Worm (Caenorhabditis elegans) whole organism, L1 larva: ENCODE measurements around the gene F10C1.23.

Experiments
- C04F5.9 ChIP-seq: sonication (generic microtip); optimal IDR thresholded peaks from 2 replicates; lab custom pipeline; 2016; ENCODE audit warnings: missing genetic modification characterization, missing compliant biosample characterization
- C16A3.4 ChIP-seq: fragments of 150-350 bp; optimal IDR thresholded peaks from 2 replicates; lab custom pipeline; 2014; ENCODE audit warnings: missing biosample characterization, missing genetic modification characterization
- C34B4.2 ChIP-seq: sonication (generic microtip); optimal IDR thresholded peaks from 2 replicates; lab custom pipeline; 2017; ENCODE audit warnings: mild to moderate bottlenecking, missing genetic modification characterization, missing compliant biosample characterization
- alr-1 ChIP-seq: fragments of 200-800 bp; sonication (Bioruptor generic); optimal IDR thresholded peaks from 2 replicates; lab custom pipeline; 2018; ENCODE audit warnings: borderline replicate concordance, mild to moderate bottlenecking, missing genetic modification characterization, missing compliant biosample characterization
- aly-2 ChIP-seq: fragments of 150-350 bp; optimal IDR thresholded peaks from 2 replicates; lab custom pipeline; 2014; ENCODE audit warnings: missing biosample characterization, missing genetic modification characterization
- ama-1 ChIP-seq: fragments of 150-350 bp; optimal IDR thresholded peaks from 2 replicates; lab custom pipeline; 2014
- blmp-1 ChIP-seq: fragments of 150-350 bp; optimal IDR thresholded peaks from 2 replicates; lab custom pipeline; 2014; ENCODE audit warnings: missing biosample characterization, missing genetic modification characterization
- ceh-90 ChIP-seq: sonication (generic microtip); optimal IDR thresholded peaks from 2 replicates; lab custom pipeline; 2016; ENCODE audit warnings: missing genetic modification characterization, missing compliant biosample characterization
- ces-1 ChIP-seq: fragments of 150-350 bp; optimal IDR thresholded peaks from 2 replicates; lab custom pipeline; 2014; ENCODE audit warnings: missing biosample characterization, missing genetic modification reagents, missing genetic modification characterization
- dpl-1 ChIP-seq, 3 experiments: fragments of 150-350 bp in 2 of 3; sonication (generic microtip) in 1 of 3; optimal IDR thresholded peaks; 2 replicates each; lab custom pipeline; 2014 to 2017; ENCODE audit warnings: missing biosample characterization in 3 of 3, missing genetic modification characterization in 3 of 3, missing genetic modification reagents in 3 of 3
- dsc-1 ChIP-seq: sonication (generic microtip); optimal IDR thresholded peaks from 2 replicates; lab custom pipeline; 2016; ENCODE audit warnings: mild to moderate bottlenecking, missing genetic modification characterization, missing compliant biosample characterization
- efl-1 ChIP-seq, 4 experiments: fragments of 150-350 bp; optimal IDR thresholded peaks in 3 of 4; peaks in 1 of 4; 1 replicate in 1 of 4; 2 replicates in 3 of 4; lab custom pipeline; 2014; ENCODE audit warnings: missing biosample characterization in 2 of 4, missing genetic modification characterization in 2 of 4, missing genetic modification reagents in 2 of 4
- efl-3 ChIP-seq: fragments of 200-800 bp; sonication (Bioruptor generic); optimal IDR thresholded peaks from 2 replicates; lab custom pipeline; 2018; ENCODE audit warnings: mild to moderate bottlenecking, missing genetic modification characterization, missing compliant biosample characterization
- egl-13 ChIP-seq: sonication (generic microtip); optimal IDR thresholded peaks from 2 replicates; lab custom pipeline; 2016; ENCODE audit warnings: missing genotype, missing genetic modification reagents, missing genetic modification characterization, missing compliant biosample characterization
- egl-27 ChIP-seq, 2 experiments: fragments of 150-350 bp in 1 of 2; sonication (generic microtip); optimal IDR thresholded peaks; 3 replicates each; lab custom pipeline; 2017 to 2018; ENCODE audit warnings: missing biosample characterization in 2 of 2, missing genetic modification characterization in 2 of 2, missing genetic modification reagents in 2 of 2
- elt-2 ChIP-seq: sonication (generic microtip); optimal IDR thresholded peaks from 2 replicates; lab custom pipeline; 2016; ENCODE audit warnings: missing genetic modification characterization, mild to moderate bottlenecking, inconsistent platforms, missing compliant biosample characterization, missing genetic modification reagents
- fkh-8 ChIP-seq: sonication (generic microtip); optimal IDR thresholded peaks from 2 replicates; lab custom pipeline; 2016; ENCODE audit warnings: mild to moderate bottlenecking, missing genetic modification characterization, missing compliant biosample characterization
- fos-1 ChIP-seq: fragments of 150-350 bp; optimal IDR thresholded peaks from 2 replicates; lab custom pipeline; 2014; ENCODE audit warnings: missing biosample characterization, missing genetic modification characterization
- hpl-2 ChIP-seq: fragments of 150-350 bp; optimal IDR thresholded peaks from 2 replicates; lab custom pipeline; 2014; ENCODE audit warnings: missing biosample characterization, missing genetic modification reagents, missing genetic modification characterization
- lin-15B ChIP-seq: fragments of 150-350 bp; sonication (generic microtip); optimal IDR thresholded peaks from 3 replicates; lab custom pipeline; 2014; ENCODE audit warnings: missing biosample characterization, missing genetic modification characterization
- lin-35 ChIP-seq, 2 experiments: fragments of 150-350 bp; optimal IDR thresholded peaks; 2 replicates each; lab custom pipeline; 2014; ENCODE audit warnings: missing biosample characterization in 2 of 2, missing genetic modification characterization in 2 of 2, missing genetic modification reagents in 2 of 2
- lin-39 ChIP-seq: fragments of 150-350 bp; optimal IDR thresholded peaks from 2 replicates; lab custom pipeline; 2014; ENCODE audit warnings: missing biosample characterization, missing genetic modification reagents, missing genetic modification characterization
- mep-1 ChIP-seq: fragments of 150-350 bp; optimal IDR thresholded peaks from 2 replicates; lab custom pipeline; 2014; ENCODE audit warnings: missing biosample characterization, missing genetic modification characterization
- nhr-12 ChIP-seq: sonication (generic microtip); optimal IDR thresholded peaks from 2 replicates; lab custom pipeline; 2017; ENCODE audit warnings: missing biosample characterization, missing genetic modification characterization
- nhr-19 ChIP-seq: fragments of 200-800 bp; sonication (Bioruptor generic); conservative IDR thresholded peaks from 2 replicates; pipeline ENCODE4 v1.3.6; 2022; ENCODE audit warnings: missing genetic modification characterization, missing compliant biosample characterization
- nhr-20 ChIP-seq: sonication (generic microtip); optimal IDR thresholded peaks from 2 replicates; lab custom pipeline; 2016; ENCODE audit warnings: mild to moderate bottlenecking, missing genetic modification characterization, missing compliant biosample characterization
- nhr-28 ChIP-seq: fragments of 150-350 bp; optimal IDR thresholded peaks from 2 replicates; lab custom pipeline; 2014; ENCODE audit warnings: missing biosample characterization, missing genetic modification characterization
- nhr-47 ChIP-seq: sonication (generic microtip); optimal IDR thresholded peaks from 2 replicates; lab custom pipeline; 2016; ENCODE audit warnings: mild to moderate bottlenecking, missing genetic modification characterization, moderate library complexity, missing compliant biosample characterization
- nhr-84 ChIP-seq: sonication (generic microtip); optimal IDR thresholded peaks from 2 replicates; lab custom pipeline; 2017; ENCODE audit warnings: missing biosample characterization, missing genetic modification characterization
- nhr-85 ChIP-seq: sonication (generic microtip); peaks from one replicate; lab custom pipeline; 2016; ENCODE audit warnings: missing genetic modification characterization, inconsistent platforms, missing compliant biosample characterization
- pqm-1 ChIP-seq: sonication (generic microtip); optimal IDR thresholded peaks from 3 replicates; lab custom pipeline; 2017; ENCODE audit warnings: missing biosample characterization, missing genetic modification characterization
- rnt-1 ChIP-seq: sonication (generic microtip); optimal IDR thresholded peaks from 2 replicates; lab custom pipeline; 2016; ENCODE audit warnings: mild to moderate bottlenecking, missing genetic modification characterization, moderate library complexity, missing compliant biosample characterization
- skn-1 ChIP-seq: fragments of 150-350 bp; optimal IDR thresholded peaks from 2 replicates; lab custom pipeline; 2014; ENCODE audit warnings: missing biosample characterization, missing genetic modification characterization
- snu-23 ChIP-seq: sonication (generic microtip); optimal IDR thresholded peaks from 2 replicates; lab custom pipeline; 2016; ENCODE audit warnings: missing genetic modification characterization, missing compliant biosample characterization
- sox-4 ChIP-seq: sonication (generic microtip); optimal IDR thresholded peaks from 2 replicates; lab custom pipeline; 2016; ENCODE audit warnings: missing genetic modification characterization, missing compliant biosample characterization
- sptf-1 ChIP-seq: fragments of 150-350 bp; optimal IDR thresholded peaks from 2 replicates; lab custom pipeline; 2014; ENCODE audit warnings: missing biosample characterization, missing genetic modification characterization
- sup-37 ChIP-seq: fragments of 200-800 bp; sonication (Bioruptor generic); optimal IDR thresholded peaks from 2 replicates; lab custom pipeline; 2018; ENCODE audit warnings: mild to moderate bottlenecking, missing genetic modification characterization, missing compliant biosample characterization
- tbx-2 ChIP-seq: sonication (generic microtip); optimal IDR thresholded peaks from 2 replicates; lab custom pipeline; 2016; ENCODE audit warnings: missing genetic modification characterization, missing compliant biosample characterization
- tlp-1 ChIP-seq: fragments of 150-350 bp; optimal IDR thresholded peaks from 2 replicates; lab custom pipeline; 2014; ENCODE audit warnings: missing biosample characterization, missing genetic modification characterization
- unc-30 ChIP-seq: sonication (generic microtip); optimal IDR thresholded peaks from 2 replicates; lab custom pipeline; 2017; ENCODE audit warnings: missing biosample characterization, missing genetic modification characterization
- unc-62 ChIP-seq: fragments of 150-350 bp; optimal IDR thresholded peaks from 2 replicates; lab custom pipeline; 2014; ENCODE audit warnings: missing biosample characterization, missing genetic modification reagents, missing genetic modification characterization
- unc-86 ChIP-seq: sonication (generic microtip); optimal IDR thresholded peaks from 2 replicates; lab custom pipeline; 2016; ENCODE audit warnings: missing genetic modification characterization, missing compliant biosample characterization
- vab-15 ChIP-seq: sonication (generic microtip); optimal IDR thresholded peaks from 2 replicates; lab custom pipeline; 2017; ENCODE audit warnings: missing genotype, mild to moderate bottlenecking, missing genetic modification characterization, missing compliant biosample characterization
- zag-1 ChIP-seq: fragments of 150-350 bp; optimal IDR thresholded peaks from 2 replicates; lab custom pipeline; 2014; ENCODE audit warnings: missing biosample characterization, missing genetic modification characterization
- ztf-11 ChIP-seq, 2 experiments: sonication (generic microtip); optimal IDR thresholded peaks; 2 replicates each; lab custom pipeline; 2016 to 2017; ENCODE audit warnings: missing genetic modification characterization in 2 of 2, missing biosample characterization in 1 of 2, missing compliant biosample characterization in 1 of 2
- ztf-4 ChIP-seq: fragments of 150-350 bp; optimal IDR thresholded peaks from 2 replicates; lab custom pipeline; 2014; ENCODE audit warnings: missing biosample characterization, missing genetic modification characterization

The F10C1.23 gene

ce11 chrII:5715745-5716357 is 42.0 kb upstream of the F10C1.23 start, which contains the start of the genes C18A3.10 and C18A3.3:
Gene C18A3.10 (minus strand): TSS chrII:5715845.
Gene C18A3.3 (plus strand): TSS chrII:5716307.
- TF ChIP-seq dpl-1 (GFP tag; optimal IDR thresholded peaks at IDR 0.05; lab: Kevin White, UChicago) (peak in 1 of 3 experiments; percentile 14), efl-1 (optimal IDR thresholded peaks at IDR 0.05; lab: Kevin White, UChicago) (no peak), efl-1 (GFP tag; optimal IDR thresholded peaks at IDR 0.05 in 1 of 2; lab: Kevin White, UChicago) (peak in 1 of 2 experiments; percentile 7), egl-13 (tag; lab: Kevin White, UChicago) (no peak)

- TF ChIP-seq alr-1: no peak
- no peak for TF ChIP-seq lin-35 (GFP tag; optimal IDR thresholded peaks at IDR 0.05; lab: Kevin White, UChicago)
- no peak for TF ChIP-seq hpl-2 (GFP tag; lab: Kevin White, UChicago)
- TF ChIP-seq nhr-20 (tag; lab: Kevin White, UChicago): no peak
- no peak for TF ChIP-seq sptf-1 (tag; lab: Kevin White, UChicago)
- no peak for TF ChIP-seq unc-86 (tag; lab: Kevin White, UChicago)
- no peak for TF ChIP-seq vab-15 (tag; lab: Kevin White, UChicago)
- TF ChIP-seq nhr-47 (tag; lab: Kevin White, UChicago): no peak
- no peak for TF ChIP-seq C04F5.9
- TF ChIP-seq unc-30 (tag; lab: Kevin White, UChicago): no peak
- TF ChIP-seq tbx-2 (tag; lab: Kevin White, UChicago): no peak
- TF ChIP-seq fkh-8 (tag; lab: Kevin White, UChicago): no peak
- no peak for TF ChIP-seq efl-3 (GFP tag; lab: Kevin White, UChicago)
- TF ChIP-seq lin-15B (tag; lab: Kevin White, UChicago): no peak
- no peak for TF ChIP-seq dsc-1 (tag; lab: Kevin White, UChicago)
- TF ChIP-seq aly-2 (tag; lab: Kevin White, UChicago): no peak
These were observed 40.0 kb upstream of the F10C1.23 start, which contains the start of gene zipt-3 for ce11 chrII:5717831-5718230. Gene zipt-3 (plus strand): TSS chrII:5718131.

DNA sequence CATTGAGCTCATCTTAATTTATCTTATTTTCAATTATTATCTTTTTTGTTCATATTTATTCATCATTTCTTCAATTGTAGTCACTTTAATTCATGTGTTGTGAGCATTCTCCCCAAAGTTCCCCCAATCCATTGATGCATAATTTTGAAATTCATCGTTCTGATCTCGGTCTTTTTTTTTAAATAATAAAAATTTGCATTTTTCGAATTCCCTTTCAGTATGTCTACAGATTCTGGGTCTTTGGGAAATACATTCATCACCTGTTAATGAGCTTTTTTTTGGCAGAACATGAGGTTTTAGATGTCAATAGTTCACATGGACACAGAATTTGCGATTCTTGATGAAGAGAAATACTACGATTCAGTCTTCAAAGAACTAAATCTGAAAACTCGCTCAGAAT is 38.0 kb upstream of the F10C1.23 start, which contains the start of gene damt-1:
TSS of gene damt-1 (plus strand) at position 301 of the 400 bp plus-strand sequence.
- no peak for TF ChIP-seq dsc-1 (tag; lab: Kevin White, UChicago)
- TF ChIP-seq zag-1 (tag; lab: Kevin White, UChicago): no peak
- TF ChIP-seq ceh-90 (tag; lab: Kevin White, UChicago): no peak
- no peak for TF ChIP-seq C34B4.2
- no peak for TF ChIP-seq ama-1 (lab: Kevin White, UChicago)
- TF ChIP-seq fkh-8 (tag; lab: Kevin White, UChicago): no peak
- no peak for TF ChIP-seq aly-2 (tag; lab: Kevin White, UChicago)
- no peak for TF ChIP-seq nhr-28 (tag; lab: Kevin White, UChicago)
- no peak for TF ChIP-seq lin-15B (tag; lab: Kevin White, UChicago)
- TF ChIP-seq ces-1 (GFP tag; lab: Kevin White, UChicago): no peak
- TF ChIP-seq unc-30 (tag; lab: Kevin White, UChicago): no peak
- TF ChIP-seq egl-13 (tag; lab: Kevin White, UChicago): no peak
- no peak for TF ChIP-seq ztf-4 (tag; lab: Kevin White, UChicago)
- TF ChIP-seq nhr-20 (tag; lab: Kevin White, UChicago): no peak
- TF ChIP-seq mep-1 (tag; lab: Kevin White, UChicago): no peak
- TF ChIP-seq unc-62: no peak
- no peak for TF ChIP-seq skn-1 (tag; lab: Kevin White, UChicago)
- no peak for TF ChIP-seq nhr-19

ce11 chrII:5725094-5725493 is 32.7 kb upstream of the F10C1.23 start:
- TF ChIP-seq lin-39 (tag; lab: Kevin White, UChicago) (no peak), tlp-1 (tag; lab: Kevin White, UChicago) (no peak), elt-2 (tag; lab: Kevin White, UChicago) (no peak), sup-37 (GFP tag; lab: Kevin White, UChicago) (no peak), nhr-84 (tag; lab: Kevin White, UChicago) (no peak), egl-27 (tag; optimal IDR thresholded peaks at IDR 0.05; lab: Kevin White, UChicago) (no peak), rnt-1 (no peak), nhr-12 (no peak), egl-13 (tag; lab: Kevin White, UChicago) (peak; percentile 60), pqm-1 (tag; lab: Kevin White, UChicago) (no peak), sox-4 (no peak), hpl-2 (GFP tag; lab: Kevin White, UChicago) (no peak), nhr-85 (tag; lab: Kevin White, UChicago) (no peak), unc-86 (tag; lab: Kevin White, UChicago) (peak; percentile 67), lin-15B (tag; lab: Kevin White, UChicago) (peak; percentile 15), blmp-1 (no peak), fos-1 (tag; lab: Kevin White, UChicago) (peak; percentile 64), C16A3.4 (tag; lab: Kevin White, UChicago) (peak; percentile 42), ztf-4 (tag; lab: Kevin White, UChicago) (no peak), ztf-11 (tag; optimal IDR thresholded peaks at IDR 0.05; lab: Kevin White, UChicago) (no peak), snu-23 (GFP tag; lab: Kevin White, UChicago) (peak; percentile 61), tbx-2 (tag; lab: Kevin White, UChicago) (peak; percentile 36)
